Worm (Caenorhabditis elegans) whole organism, L3 larva: ENCODE results near the gene T01E8.8.

Source experiments
- ama-1 ChIP-seq: fragments of 150-350 bp; optimal IDR thresholded peaks from 2 replicates; lab custom pipeline; 2018
- elt-1 ChIP-seq: fragments of 150-350 bp; optimal IDR thresholded peaks from 2 replicates; lab custom pipeline; 2014; ENCODE audit warnings: missing biosample characterization, missing genetic modification characterization
- jun-1 ChIP-seq: fragments of 150-350 bp; optimal IDR thresholded peaks from 2 replicates; lab custom pipeline; 2014; ENCODE audit warnings: missing biosample characterization, missing genetic modification reagents, missing genetic modification characterization
- nhr-77 ChIP-seq: fragments of 150-350 bp; optimal IDR thresholded peaks from 2 replicates; lab custom pipeline; 2014; ENCODE audit warnings: missing biosample characterization, missing genetic modification characterization
- snpc-4 ChIP-seq: fragments of 150-350 bp; optimal IDR thresholded peaks from 2 replicates; lab custom pipeline; 2014; ENCODE audit warnings: missing biosample characterization, missing genetic modification characterization
- tbx-2 ChIP-seq: sonication (generic microtip); optimal IDR thresholded peaks from 2 replicates; lab custom pipeline; 2016; ENCODE audit warnings: mild to moderate bottlenecking, missing genetic modification characterization, missing compliant biosample characterization
- ztf-11 ChIP-seq: fragments of 150-350 bp; optimal IDR thresholded peaks from 2 replicates; lab custom pipeline; 2014; ENCODE audit warnings: missing biosample characterization, missing genetic modification characterization
- ztf-4 ChIP-seq: fragments of 150-350 bp; optimal IDR thresholded peaks from 2 replicates; lab custom pipeline; 2014; ENCODE audit warnings: missing biosample characterization, missing genetic modification characterization

- TF ChIP-seq ztf-4 (tag; lab: Kevin White, UChicago): no peak
- TF ChIP-seq nhr-77 (tag; lab: Kevin White, UChicago): no peak
- TF ChIP-seq ztf-11: no peak
- no peak for TF ChIP-seq tbx-2 (tag; lab: Kevin White, UChicago)
- TF ChIP-seq elt-1 (tag; lab: Kevin White, UChicago): no peak
- TF ChIP-seq ama-1 (lab: Kevin White, UChicago): no peak
- no peak for TF ChIP-seq snpc-4 (tag; lab: Kevin White, UChicago)
- no peak for TF ChIP-seq jun-1 (tag; lab: Kevin White, UChicago)
Measured at ce11 chrII:10250966-10251365, 19.9 kb downstream of the T01E8.8 start, which contains the start of gene F54B3.1.
